Worm (Caenorhabditis elegans): ENCODE results near the gene ssq-4.
"Not testable (repeated sequence)": the region's sequence is repeated elsewhere in the genome, so short reads cannot be mapped to it uniquely, and the experiment has no call there.

Gene ssq-4

DNA sequence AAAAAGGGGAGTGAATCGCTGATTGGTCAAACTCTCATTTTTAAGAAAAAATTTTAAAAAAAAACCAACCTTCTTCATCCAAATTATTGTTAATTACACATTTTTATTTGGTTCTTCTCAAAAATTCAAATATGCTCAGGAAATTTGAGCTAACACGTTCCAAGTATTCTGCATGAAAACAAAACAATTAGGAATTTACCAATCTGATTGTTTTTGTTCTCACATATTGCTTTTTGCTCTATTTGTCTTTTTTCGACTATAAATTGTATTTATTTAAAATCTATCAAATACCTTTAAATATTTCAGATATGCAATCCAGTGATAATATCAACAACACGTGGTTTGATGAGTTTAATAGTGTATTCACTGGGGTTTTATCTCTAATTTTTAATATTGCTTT, 4.0 kb upstream of the ssq-4 start, which contains the start of gene srm-1:
srm-1 (plus strand) TSS at position 301 of the 400 bp plus-strand sequence.
- TF ChIP-seq ets-4 (tag; optimal IDR thresholded peaks at IDR 0.05) (no peak), F13H6.1 (tag; optimal IDR thresholded peaks at IDR 0.05) (no peak)

DNA sequence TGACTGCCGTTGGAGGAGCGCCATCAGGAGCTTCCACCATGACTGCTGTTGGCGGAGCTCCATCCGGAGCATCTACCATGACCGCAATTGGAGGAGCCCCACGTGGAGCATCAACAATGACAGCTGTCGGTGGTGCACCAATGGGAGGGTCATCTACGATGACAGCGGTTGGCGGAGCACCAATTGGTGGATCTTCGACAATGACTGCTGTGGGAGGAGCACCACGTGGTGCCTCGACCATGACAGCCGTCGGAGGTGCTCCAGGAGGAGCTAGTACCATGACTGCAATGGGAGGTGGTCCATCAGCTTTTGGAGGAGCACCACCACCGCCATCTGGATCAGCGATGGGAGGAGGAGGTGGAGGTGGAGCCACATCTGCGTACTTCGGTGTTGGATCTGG, 796 bp downstream of the ssq-4 start, which contains the start of gene T28H11.7:
T28H11.7 (minus strand) TSS at position 101 of the 400 bp plus-strand sequence.
- not testable (repeated sequence) for TF ChIP-seq ceh-14 (tag; optimal IDR thresholded peaks at IDR 0.05); fkh-10 (GFP tag; optimal IDR thresholded peaks at IDR 0.05); madf-2 (tag; optimal IDR thresholded peaks at IDR 0.05)

DNA sequence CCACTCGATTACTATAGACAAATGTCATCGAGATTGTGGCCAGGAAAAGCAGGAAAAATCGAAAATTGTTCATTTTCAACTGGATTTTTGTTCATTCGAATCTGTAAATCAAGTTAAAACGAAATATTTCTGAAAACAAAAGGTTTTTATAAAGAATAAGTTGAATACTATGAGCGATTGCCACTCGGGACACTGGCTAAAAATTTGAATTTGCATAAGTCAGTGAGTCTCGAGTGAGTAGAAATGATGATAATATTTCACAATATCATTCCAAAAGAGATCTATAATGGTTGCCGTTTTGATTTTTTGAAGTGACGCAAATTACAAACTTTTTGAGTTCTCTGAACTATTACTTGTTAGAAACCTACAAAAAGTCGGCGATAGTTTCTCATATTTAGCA, 4.3 kb downstream of the ssq-4 start, which contains the start of gene T28H11.8:
T28H11.8 (minus strand) TSS at position 101 of the 400 bp plus-strand sequence.
- no peak for TF ChIP-seq ztf-16 (tag; optimal IDR thresholded peaks at IDR 0.05)
- no peak for TF ChIP-seq sox-2 (GFP tag; IDR thresholded peaks at IDR 0.05)
- no peak for TF ChIP-seq pha-2 (tag; optimal IDR thresholded peaks at IDR 0.05)
- no peak for TF ChIP-seq syd-9 (tag; optimal IDR thresholded peaks at IDR 0.05)
- TF ChIP-seq ceh-19 (GFP tag; optimal IDR thresholded peaks at IDR 0.05), result no peak
- no peak for TF ChIP-seq T23F11.4 (GFP tag; optimal IDR thresholded peaks at IDR 0.05)
- TF ChIP-seq eyg-1 (tag; optimal IDR thresholded peaks at IDR 0.05), result no peak

DNA sequence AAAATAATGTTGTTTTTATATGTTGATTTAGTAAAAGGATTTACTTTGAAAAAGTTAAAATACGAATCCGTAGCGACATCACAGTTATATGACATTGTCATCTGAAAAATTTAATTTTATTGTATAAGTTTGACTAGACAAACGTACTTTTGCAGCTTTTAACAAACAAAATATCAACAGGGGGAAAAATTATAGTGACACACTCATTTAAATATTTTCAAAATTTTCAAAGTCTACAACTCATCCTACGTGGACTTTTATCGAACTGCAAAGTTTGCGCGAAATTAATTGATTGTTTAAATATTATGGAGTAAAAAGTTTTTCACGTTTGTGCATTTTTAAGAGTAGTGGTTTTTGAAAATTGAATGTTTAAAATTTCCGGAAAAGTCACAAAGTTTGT, 9.4 kb downstream of the ssq-4 start, which contains the start of gene C09B9.85:
C09B9.85 (minus strand) TSS at position 101 of the 400 bp plus-strand sequence.
- TF ChIP-seq hlh-8 (tag; optimal IDR thresholded peaks at IDR 0.05) (no peak), elt-4 (tag; optimal IDR thresholded peaks at IDR 0.05) (no peak), pax-1 (tag; optimal IDR thresholded peaks at IDR 0.05) (no peak), ref-2 (tag; optimal IDR thresholded peaks at IDR 0.05) (no peak), Y22D7AL.16 (tag; optimal IDR thresholded peaks at IDR 0.05) (no peak), lim-6 (tag; optimal IDR thresholded peaks at IDR 0.05) (no peak), tbx-7 (tag; optimal IDR thresholded peaks at IDR 0.05) (no peak), hlh-13 (GFP tag; optimal IDR thresholded peaks at IDR 0.05) (no peak), zip-5 (tag; optimal IDR thresholded peaks at IDR 0.05) (no peak), gmeb-2 (tag; optimal IDR thresholded peaks at IDR 0.05) (no peak), ztf-16 (tag; optimal IDR thresholded peaks at IDR 0.05) (no peak), nhr-11 (tag; optimal IDR thresholded peaks at IDR 0.05) (no peak), ceh-14 (tag; optimal IDR thresholded peaks at IDR 0.05) (no peak), unc-86 (tag; optimal IDR thresholded peaks at IDR 0.05) (no peak), K09A11.1 (tag; optimal IDR thresholded peaks at IDR 0.05; ENCODE audit: insufficient read depth) (no peak)

DNA sequence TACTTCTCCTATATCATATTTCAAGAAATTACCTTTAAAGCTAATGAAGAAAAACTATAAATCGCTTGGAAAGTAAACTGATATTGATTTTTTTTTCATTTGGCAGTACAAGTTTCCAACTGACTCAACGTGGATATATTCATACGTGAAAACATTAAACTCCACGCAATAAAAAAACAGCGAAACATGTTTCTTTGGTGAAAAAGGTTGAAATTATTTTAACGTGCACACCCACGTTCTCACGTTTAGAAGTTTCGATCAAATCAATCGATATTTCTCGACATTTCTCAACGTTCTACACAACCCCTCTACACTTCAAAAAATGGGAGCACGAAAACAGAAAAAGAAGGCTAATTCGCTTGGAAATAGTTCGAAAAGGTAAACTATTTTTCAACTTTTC, 12.7 kb downstream of the ssq-4 start, which contains the start of the genes best-6 and C09B9.2:
best-6 (minus strand) TSS at position 101 of the 400 bp plus-strand sequence.
C09B9.2 (plus strand) TSS at position 314 of the 400 bp plus-strand sequence.
- TF ChIP-seq pros-1 (tag; optimal IDR thresholded peaks at IDR 0.05), result no peak
- no peak for TF ChIP-seq che-1 (tag; optimal IDR thresholded peaks at IDR 0.05)

DNA sequence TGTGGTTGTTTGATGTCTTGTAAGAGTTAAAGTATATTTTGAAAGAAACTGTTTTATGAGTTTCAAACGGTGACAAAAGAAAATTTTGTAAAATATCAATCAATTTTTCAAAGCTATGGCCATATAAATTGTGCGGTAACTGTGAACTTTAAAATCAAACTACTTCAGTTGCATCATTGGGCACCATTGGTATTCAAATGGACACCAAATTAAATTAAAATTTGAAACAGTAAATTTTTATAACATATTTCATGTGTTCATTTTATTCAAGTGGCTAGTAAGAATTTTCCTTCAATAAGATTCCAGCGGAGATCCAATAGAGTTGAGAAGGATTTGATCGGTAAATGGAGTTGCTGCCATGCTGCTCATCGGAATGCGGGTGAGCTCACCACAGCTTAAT, 15.1 kb downstream of the ssq-4 start:
- no peak for TF ChIP-seq ttx-3 (tag; optimal IDR thresholded peaks at IDR 0.05)
- no peak for TF ChIP-seq nhr-232 (tag; optimal IDR thresholded peaks at IDR 0.05)
- TF ChIP-seq lin-11 (tag; optimal IDR thresholded peaks at IDR 0.05), result no peak
- no peak for TF ChIP-seq ztf-16 (tag; optimal IDR thresholded peaks at IDR 0.05)
- TF ChIP-seq ceh-34 (tag; optimal IDR thresholded peaks at IDR 0.05), result no peak
- no peak for TF ChIP-seq C38D4.7 (GFP tag; optimal IDR thresholded peaks at IDR 0.05)
- no peak for TF ChIP-seq ceh-31 (tag; optimal IDR thresholded peaks at IDR 0.05)
- TF ChIP-seq lim-6 (tag; optimal IDR thresholded peaks at IDR 0.05), result no peak
- no peak for TF ChIP-seq pqm-1 (tag; optimal IDR thresholded peaks at IDR 0.05)
- TF ChIP-seq sox-4 (tag; optimal IDR thresholded peaks at IDR 0.05), result no peak
- TF ChIP-seq ceh-2 (tag; optimal IDR thresholded peaks at IDR 0.05), result no peak
- TF ChIP-seq ets-4 (tag; optimal IDR thresholded peaks at IDR 0.05), result no peak
- no peak for TF ChIP-seq fkh-6 (tag; optimal IDR thresholded peaks at IDR 0.05)
- TF ChIP-seq T23F11.4 (GFP tag; optimal IDR thresholded peaks at IDR 0.05), result no peak
- TF ChIP-seq mec-3 (tag; optimal IDR thresholded peaks at IDR 0.05; ENCODE audit: borderline replicate concordance), result no peak
- TF ChIP-seq ceh-9 (tag; optimal IDR thresholded peaks at IDR 0.05), result no peak
- TF ChIP-seq tbx-2 (tag; optimal IDR thresholded peaks at IDR 0.05), result no peak
- TF ChIP-seq C08G9.2 (tag; optimal IDR thresholded peaks at IDR 0.05), result no peak
- TF ChIP-seq unc-55 (GFP tag; optimal IDR thresholded peaks at IDR 0.05), result no peak
- no peak for TF ChIP-seq odd-2 (tag; optimal IDR thresholded peaks at IDR 0.05)

Data from whole organism, late embryonic.